Worm (Caenorhabditis elegans): ENCODE measurements around the gene svh-5.

svh-5 gene

ce11 chrX:15334897-15335296, 42.7 kb downstream of the svh-5 start:
- TF ChIP-seq nhr-237 (tag; optimal IDR thresholded peaks at IDR 0.05) (no peak), ham-2 (GFP tag; optimal IDR thresholded peaks at IDR 0.05) (no peak), ces-1 (GFP tag; optimal IDR thresholded peaks at IDR 0.05) (no peak), ztf-11 (tag; optimal IDR thresholded peaks at IDR 0.05) (no peak), snpc-4 (tag; optimal IDR thresholded peaks at IDR 0.05) (no peak), drap-1 (GFP tag; optimal IDR thresholded peaks at IDR 0.05) (no peak), nhr-2 (tag; optimal IDR thresholded peaks at IDR 0.05) (no peak), tbx-8 (GFP tag; optimal IDR thresholded peaks at IDR 0.05) (no peak), lsy-2 (tag; optimal IDR thresholded peaks at IDR 0.05) (no peak)

- TF ChIP-seq ham-2 (GFP tag; optimal IDR thresholded peaks at IDR 0.05) (no peak), lin-13 (tag; optimal IDR thresholded peaks at IDR 0.05) (no peak), elt-1 (tag; optimal IDR thresholded peaks at IDR 0.05; ENCODE audit: borderline replicate concordance, insufficient read depth) (no peak), unc-39 (tag; optimal IDR thresholded peaks at IDR 0.05) (no peak), sem-2 (GFP tag; optimal IDR thresholded peaks at IDR 0.05) (no peak), pha-4 (tag; optimal IDR thresholded peaks at IDR 0.05) (no peak), M03D4.4 (tag; optimal IDR thresholded peaks at IDR 0.05) (no peak), nhr-237 (tag; optimal IDR thresholded peaks at IDR 0.05) (no peak), ceh-43 (GFP tag; optimal IDR thresholded peaks at IDR 0.05) (no peak), zip-8 (tag; optimal IDR thresholded peaks at IDR 0.05) (no peak), unc-62 (GFP tag; optimal IDR thresholded peaks at IDR 0.05) (no peak)
Observed at ce11 chrX:15330664-15331063, 47.0 kb downstream of the svh-5 start, which contains the start of gene Y15E3A.4. Y15E3A.4 (plus strand) TSS chrX:15330964.

- TF ChIP-seq cnd-1 (tag; optimal IDR thresholded peaks at IDR 0.05): no peak
- no peak for TF ChIP-seq sptf-1 (tag; optimal IDR thresholded peaks at IDR 0.05)
- no peak for TF ChIP-seq lin-13 (tag; optimal IDR thresholded peaks at IDR 0.05)
- no peak for TF ChIP-seq elt-3 (tag; optimal IDR thresholded peaks at IDR 0.05)
- TF ChIP-seq ces-1 (GFP tag; optimal IDR thresholded peaks at IDR 0.05): no peak
- TF ChIP-seq lsy-2 (tag; optimal IDR thresholded peaks at IDR 0.05): no peak
- TF ChIP-seq ceh-39 (tag; optimal IDR thresholded peaks at IDR 0.05): no peak
- no peak for TF ChIP-seq sem-2 (GFP tag; optimal IDR thresholded peaks at IDR 0.05)
- TF ChIP-seq nhr-76 (tag; optimal IDR thresholded peaks at IDR 0.05): no peak
- no peak for TF ChIP-seq tbx-8 (GFP tag; optimal IDR thresholded peaks at IDR 0.05)
- no peak for TF ChIP-seq M03D4.4 (tag; optimal IDR thresholded peaks at IDR 0.05)
- no peak for TF ChIP-seq hlh-1 (tag; optimal IDR thresholded peaks at IDR 0.05)
- TF ChIP-seq ceh-83 (GFP tag; optimal IDR thresholded peaks at IDR 0.05): no peak
- TF ChIP-seq nhr-28 (tag; optimal IDR thresholded peaks at IDR 0.05): no peak
Observed at ce11 chrX:15328343-15328742, 49.3 kb downstream of the svh-5 start.

ce11 chrX:15327238-15327637, 50.4 kb downstream of the svh-5 start:
- TF ChIP-seq elt-3 (tag; optimal IDR thresholded peaks at IDR 0.05) (no peak), ztf-11 (tag; optimal IDR thresholded peaks at IDR 0.05) (no peak), unc-62 (GFP tag; optimal IDR thresholded peaks at IDR 0.05) (peak; percentile 19), elt-1 (tag; optimal IDR thresholded peaks at IDR 0.05; ENCODE audit: borderline replicate concordance, insufficient read depth) (peak; percentile 33)

ce11 chrX:15325709-15326108, 51.9 kb downstream of the svh-5 start, which contains the start of gene Y15E3A.3:
Y15E3A.3 (minus strand) TSS chrX:15325809.
- TF ChIP-seq mep-1 (tag; optimal IDR thresholded peaks at IDR 0.05) (no peak), lsy-2 (tag; optimal IDR thresholded peaks at IDR 0.05) (no peak), blmp-1 (tag; optimal IDR thresholded peaks at IDR 0.05) (no peak), ham-2 (GFP tag; optimal IDR thresholded peaks at IDR 0.05) (no peak), M03D4.4 (tag; optimal IDR thresholded peaks at IDR 0.05) (no peak), drap-1 (GFP tag; optimal IDR thresholded peaks at IDR 0.05) (no peak), nhr-76 (tag; optimal IDR thresholded peaks at IDR 0.05) (no peak), unc-39 (tag; optimal IDR thresholded peaks at IDR 0.05) (no peak), ces-1 (GFP tag; optimal IDR thresholded peaks at IDR 0.05) (no peak), ceh-43 (GFP tag; optimal IDR thresholded peaks at IDR 0.05) (no peak), sem-2 (GFP tag; optimal IDR thresholded peaks at IDR 0.05) (no peak), nhr-2 (tag; optimal IDR thresholded peaks at IDR 0.05) (no peak), mab-5 (tag; optimal IDR thresholded peaks at IDR 0.05) (no peak)

- TF ChIP-seq tbx-8 (GFP tag; optimal IDR thresholded peaks at IDR 0.05) (no peak), ces-1 (GFP tag; optimal IDR thresholded peaks at IDR 0.05) (peak; percentile 72)
Observed at ce11 chrX:15321791-15322190, 55.8 kb downstream of the svh-5 start.

Measured in whole organism, mixed stage, embryonic.